Worm (Caenorhabditis elegans) whole organism, L1 larva: ENCODE measurements around the gene C07E3.9.

Experiments used
- C16A3.4 ChIP-seq: fragments of 150-350 bp; optimal IDR thresholded peaks from 2 replicates; lab custom pipeline; 2014; ENCODE audit warnings: missing biosample characterization, missing genetic modification characterization
- Y116A8C.19 ChIP-seq: sonication (generic microtip); optimal IDR thresholded peaks from 2 replicates; lab custom pipeline; 2016; ENCODE audit warnings: missing compliant biosample characterization, missing genetic modification characterization, borderline replicate concordance
- aha-1 ChIP-seq: fragments of 150-350 bp; optimal IDR thresholded peaks from 2 replicates; lab custom pipeline; 2014; ENCODE audit warnings: missing biosample characterization, missing genetic modification characterization
- aly-2 ChIP-seq: fragments of 150-350 bp; optimal IDR thresholded peaks from 2 replicates; lab custom pipeline; 2014; ENCODE audit warnings: missing biosample characterization, missing genetic modification characterization
- ama-1 ChIP-seq: fragments of 150-350 bp; optimal IDR thresholded peaks from 2 replicates; lab custom pipeline; 2014
- blmp-1 ChIP-seq: fragments of 150-350 bp; optimal IDR thresholded peaks from 2 replicates; lab custom pipeline; 2014; ENCODE audit warnings: missing biosample characterization, missing genetic modification characterization
- ceh-63 ChIP-seq: fragments of 200-800 bp; sonication (Bioruptor generic); optimal IDR thresholded peaks from 2 replicates; lab custom pipeline; 2018; ENCODE audit warnings: mild to moderate bottlenecking, missing genetic modification characterization, missing compliant biosample characterization
- ceh-90 ChIP-seq: sonication (generic microtip); optimal IDR thresholded peaks from 2 replicates; lab custom pipeline; 2016; ENCODE audit warnings: missing genetic modification characterization, missing compliant biosample characterization
- dsc-1 ChIP-seq: sonication (generic microtip); optimal IDR thresholded peaks from 2 replicates; lab custom pipeline; 2016; ENCODE audit warnings: mild to moderate bottlenecking, missing genetic modification characterization, missing compliant biosample characterization
- efl-1 ChIP-seq, 4 experiments: fragments of 150-350 bp; optimal IDR thresholded peaks in 3 of 4; peaks in 1 of 4; 1 replicate in 1 of 4; 2 replicates in 3 of 4; lab custom pipeline; 2014; ENCODE audit warnings: missing biosample characterization in 2 of 4, missing genetic modification characterization in 2 of 4, missing genetic modification reagents in 2 of 4
- efl-3 ChIP-seq: fragments of 200-800 bp; sonication (Bioruptor generic); optimal IDR thresholded peaks from 2 replicates; lab custom pipeline; 2018; ENCODE audit warnings: mild to moderate bottlenecking, missing genetic modification characterization, missing compliant biosample characterization
- fkh-10 ChIP-seq: sonication (generic microtip); optimal IDR thresholded peaks from 2 replicates; lab custom pipeline; 2017; ENCODE audit warnings: missing biosample characterization, missing genetic modification reagents, missing genetic modification characterization
- fkh-4 ChIP-seq: sonication (generic microtip); optimal IDR thresholded peaks from 2 replicates; lab custom pipeline; 2016; ENCODE audit warnings: missing compliant biosample characterization, missing genetic modification characterization, borderline replicate concordance
- fkh-8 ChIP-seq: sonication (generic microtip); optimal IDR thresholded peaks from 2 replicates; lab custom pipeline; 2016; ENCODE audit warnings: mild to moderate bottlenecking, missing genetic modification characterization, missing compliant biosample characterization
- hlh-17 ChIP-seq: fragments of 200-800 bp; sonication (Bioruptor generic); optimal IDR thresholded peaks from 2 replicates; lab custom pipeline; 2018; ENCODE audit warnings: missing genetic modification characterization, mild to moderate bottlenecking, missing compliant biosample characterization, moderate library complexity, borderline replicate concordance
- hlh-4 ChIP-seq: sonication (generic microtip); optimal IDR thresholded peaks from 2 replicates; lab custom pipeline; 2016; ENCODE audit warnings: mild to moderate bottlenecking, missing genetic modification characterization, missing compliant biosample characterization
- irx-1 ChIP-seq: sonication (generic microtip); optimal IDR thresholded peaks from 2 replicates; lab custom pipeline; 2016; ENCODE audit warnings: missing genetic modification characterization, missing compliant biosample characterization
- isw-1 ChIP-seq: fragments of 200-800 bp; sonication (Bioruptor generic); IDR thresholded peaks from 2 replicates; pipeline ENCODE4 v1.3.6; 2022; ENCODE audit warnings: missing genetic modification characterization, missing compliant biosample characterization
- jun-1 ChIP-seq: fragments of 150-350 bp; optimal IDR thresholded peaks from 2 replicates; lab custom pipeline; 2014; ENCODE audit warnings: missing biosample characterization, missing genetic modification reagents, missing genetic modification characterization
- lin-15B ChIP-seq: fragments of 150-350 bp; sonication (generic microtip); optimal IDR thresholded peaks from 3 replicates; lab custom pipeline; 2014; ENCODE audit warnings: missing biosample characterization, missing genetic modification characterization
- lin-39 ChIP-seq: fragments of 150-350 bp; optimal IDR thresholded peaks from 2 replicates; lab custom pipeline; 2014; ENCODE audit warnings: missing biosample characterization, missing genetic modification reagents, missing genetic modification characterization
- lsy-2 ChIP-seq, 2 experiments: fragments of 150-350 bp; optimal IDR thresholded peaks; 2 replicates each; lab custom pipeline; 2014; ENCODE audit warnings: missing biosample characterization in 2 of 2, missing genetic modification characterization in 2 of 2
- mef-2 ChIP-seq: fragments of 150-350 bp; optimal IDR thresholded peaks from 2 replicates; lab custom pipeline; 2014; ENCODE audit warnings: missing biosample characterization, missing genetic modification characterization
- mep-1 ChIP-seq: fragments of 150-350 bp; optimal IDR thresholded peaks from 2 replicates; lab custom pipeline; 2014; ENCODE audit warnings: missing biosample characterization, missing genetic modification characterization
- nhr-12 ChIP-seq: sonication (generic microtip); optimal IDR thresholded peaks from 2 replicates; lab custom pipeline; 2017; ENCODE audit warnings: missing biosample characterization, missing genetic modification characterization
- nhr-28 ChIP-seq: fragments of 150-350 bp; optimal IDR thresholded peaks from 2 replicates; lab custom pipeline; 2014; ENCODE audit warnings: missing biosample characterization, missing genetic modification characterization
- nhr-71 ChIP-seq: sonication (generic microtip); optimal IDR thresholded peaks from 2 replicates; lab custom pipeline; 2016; ENCODE audit warnings: mild to moderate bottlenecking, missing genetic modification characterization, moderate library complexity, missing compliant biosample characterization
- nhr-84 ChIP-seq: sonication (generic microtip); optimal IDR thresholded peaks from 2 replicates; lab custom pipeline; 2017; ENCODE audit warnings: missing biosample characterization, missing genetic modification characterization
- pax-3 ChIP-seq: fragments of 200-800 bp; sonication (Bioruptor generic); optimal IDR thresholded peaks from 2 replicates; lab custom pipeline; 2018; ENCODE audit warnings: mild to moderate bottlenecking, missing genetic modification characterization, moderate library complexity, missing compliant biosample characterization
- rnt-1 ChIP-seq: sonication (generic microtip); optimal IDR thresholded peaks from 2 replicates; lab custom pipeline; 2016; ENCODE audit warnings: mild to moderate bottlenecking, missing genetic modification characterization, moderate library complexity, missing compliant biosample characterization
- snpc-4 ChIP-seq: fragments of 150-350 bp; optimal IDR thresholded peaks from 2 replicates; lab custom pipeline; 2014; ENCODE audit warnings: missing biosample characterization, missing genetic modification characterization
- sup-37 ChIP-seq: fragments of 200-800 bp; sonication (Bioruptor generic); optimal IDR thresholded peaks from 2 replicates; lab custom pipeline; 2018; ENCODE audit warnings: mild to moderate bottlenecking, missing genetic modification characterization, missing compliant biosample characterization
- swsn-7 ChIP-seq: sonication (generic microtip); optimal IDR thresholded peaks from 2 replicates; lab custom pipeline; 2016; ENCODE audit warnings: missing genetic modification characterization, missing compliant biosample characterization
- tlp-1 ChIP-seq: fragments of 150-350 bp; optimal IDR thresholded peaks from 2 replicates; lab custom pipeline; 2014; ENCODE audit warnings: missing biosample characterization, missing genetic modification characterization
- unc-62 ChIP-seq: fragments of 150-350 bp; optimal IDR thresholded peaks from 2 replicates; lab custom pipeline; 2014; ENCODE audit warnings: missing biosample characterization, missing genetic modification reagents, missing genetic modification characterization
- unc-86 ChIP-seq: sonication (generic microtip); optimal IDR thresholded peaks from 2 replicates; lab custom pipeline; 2016; ENCODE audit warnings: missing genetic modification characterization, missing compliant biosample characterization
- vab-15 ChIP-seq: sonication (generic microtip); optimal IDR thresholded peaks from 2 replicates; lab custom pipeline; 2017; ENCODE audit warnings: missing genotype, mild to moderate bottlenecking, missing genetic modification characterization, missing compliant biosample characterization
- xbp-1 ChIP-seq: sonication (generic microtip); optimal IDR thresholded peaks from 2 replicates; lab custom pipeline; 2016; ENCODE audit warnings: missing genetic modification characterization, missing compliant biosample characterization
- zag-1 ChIP-seq: fragments of 150-350 bp; optimal IDR thresholded peaks from 2 replicates; lab custom pipeline; 2014; ENCODE audit warnings: missing biosample characterization, missing genetic modification characterization
- zip-4 ChIP-seq: fragments of 200-800 bp; sonication (Bioruptor generic); optimal IDR thresholded peaks from 2 replicates; lab custom pipeline; 2018; ENCODE audit warnings: mild to moderate bottlenecking, missing genetic modification characterization, moderate library complexity, missing compliant biosample characterization
- ztf-4 ChIP-seq: fragments of 150-350 bp; optimal IDR thresholded peaks from 2 replicates; lab custom pipeline; 2014; ENCODE audit warnings: missing biosample characterization, missing genetic modification characterization

Gene C07E3.9

ce11 chrII:10346075-10346474, 4.5 kb upstream of the C07E3.9 start, which contains the start of gene C07E3.10:
Gene C07E3.10 (plus strand): TSS chrII:10346375.
- TF ChIP-seq lsy-2 (tag; optimal IDR thresholded peaks at IDR 0.05; lab: Kevin White, UChicago) (no peak), jun-1 (tag; lab: Kevin White, UChicago) (no peak), hlh-4 (tag; lab: Kevin White, UChicago) (no peak), zag-1 (tag; lab: Kevin White, UChicago) (no peak), unc-62 (GFP tag; lab: Kevin White, UChicago) (no peak), nhr-28 (tag; lab: Kevin White, UChicago) (no peak), irx-1 (tag; lab: Kevin White, UChicago) (no peak), mep-1 (no peak), dsc-1 (tag; lab: Kevin White, UChicago) (no peak)

- no peak for TF ChIP-seq ceh-63 (GFP tag; lab: Kevin White, UChicago)
- TF ChIP-seq nhr-84 (tag; lab: Kevin White, UChicago), result no peak
- TF ChIP-seq aly-2 (tag; lab: Kevin White, UChicago), result no peak
- no peak for TF ChIP-seq swsn-7
- peak; percentile 39 for TF ChIP-seq nhr-71
- no peak for TF ChIP-seq ceh-90 (tag; lab: Kevin White, UChicago)
- TF ChIP-seq pax-3, result no peak
- no peak for TF ChIP-seq unc-86 (tag; lab: Kevin White, UChicago)
- TF ChIP-seq fkh-10 (GFP tag; lab: Kevin White, UChicago), result no peak
- no peak for TF ChIP-seq aha-1 (tag; lab: Kevin White, UChicago)
- no peak for TF ChIP-seq Y116A8C.19 (tag; lab: Kevin White, UChicago)
- TF ChIP-seq lsy-2 (tag; optimal IDR thresholded peaks at IDR 0.05; lab: Kevin White, UChicago), result peak in 1 of 2 experiments; percentile 2
- no peak for TF ChIP-seq ztf-4 (tag; lab: Kevin White, UChicago)
- TF ChIP-seq efl-3, result no peak
- TF ChIP-seq efl-1 (optimal IDR thresholded peaks at IDR 0.05; lab: Kevin White, UChicago), result no peak
- peak in 1 of 2 experiments; percentile 91 for TF ChIP-seq efl-1 (GFP tag; optimal IDR thresholded peaks at IDR 0.05 in 1 of 2; lab: Kevin White, UChicago)
- TF ChIP-seq isw-1 (GFP tag; lab: Robert Waterston, UW), result no peak
- no peak for TF ChIP-seq vab-15 (tag; lab: Kevin White, UChicago)
- no peak for TF ChIP-seq snpc-4
- no peak for TF ChIP-seq hlh-17
- TF ChIP-seq sup-37 (GFP tag; lab: Kevin White, UChicago), result no peak
- no peak for TF ChIP-seq tlp-1 (tag; lab: Kevin White, UChicago)
- peak; percentile 27 for TF ChIP-seq rnt-1
Measured at ce11 chrII:10349915-10350314, 641 bp upstream of the C07E3.9 start, which contains the start of gene stip-1. Gene stip-1 (minus strand): TSS chrII:10350012.

ce11 chrII:10351963-10352362, 1.4 kb downstream of the C07E3.9 start, which contains the start of gene C07E3.8:
Gene C07E3.8 (plus strand): TSS chrII:10352263.
- TF ChIP-seq C16A3.4 (no peak), fkh-8 (tag; lab: Kevin White, UChicago) (no peak), zip-4 (no peak), isw-1 (GFP tag; lab: Robert Waterston, UW) (no peak), nhr-12 (tag; lab: Kevin White, UChicago) (no peak), ceh-90 (tag; lab: Kevin White, UChicago) (no peak), lin-15B (no peak), mef-2 (no peak), xbp-1 (tag; lab: Kevin White, UChicago) (no peak), blmp-1 (tag; lab: Kevin White, UChicago) (no peak), lin-39 (tag; lab: Kevin White, UChicago) (no peak), snpc-4 (no peak), fkh-4 (tag; lab: Kevin White, UChicago) (no peak), ama-1 (no peak), rnt-1 (no peak)
